Fruit fly (Drosophila melanogaster): ENCODE data around the gene Boh2.

The Boh2 gene

dm6 chr2L:11192691-11193090 is 13.9 kb downstream of the Boh2 start (continued):
- TF ChIP-seq inv (GFP tag; IDR thresholded peaks at IDR 0.05; ENCODE audit: partially characterized antibody) (no peak), Optix (GFP tag; IDR thresholded peaks at IDR 0.05) (peak; percentile 48; the same call in 1 of the 3 replicates), CG6175 (GFP tag; IDR thresholded peaks at IDR 0.05) (no peak), CG10979 (tag; optimal IDR thresholded peaks at IDR 0.05) (peak; percentile 64), fu2 (GFP tag; optimal IDR thresholded peaks at IDR 0.05) (peak; percentile 5), Mad (GFP tag; optimal IDR thresholded peaks at IDR 0.05) (peak; percentile 32), CG2202 (tag; optimal IDR thresholded peaks at IDR 0.05) (peak; percentile 61), run (tag; optimal IDR thresholded peaks at IDR 0.05) (peak; percentile 4), CG4820 (GFP tag; optimal IDR thresholded peaks at IDR 0.05) (peak; percentile 32), odd (GFP tag; optimal IDR thresholded peaks at IDR 0.05) (no peak), insv (GFP tag; optimal IDR thresholded peaks at IDR 0.05) (no peak), CG10209 (GFP tag; optimal IDR thresholded peaks at IDR 0.05) (peak; percentile 51), cwo (GFP tag; optimal IDR thresholded peaks at IDR 0.05) (no peak), ken (GFP tag; IDR thresholded peaks at IDR 0.05) (peak; percentile 63; the same call in 2 of the 3 replicates), fd96Cb (tag; optimal IDR thresholded peaks at IDR 0.05) (peak; percentile 39), CG12155 (GFP tag; optimal IDR thresholded peaks at IDR 0.05) (peak; percentile 37), bsh (GFP tag; optimal IDR thresholded peaks at IDR 0.05) (peak in 1 of 2 experiments; percentile 91), CG2875 (GFP tag; optimal IDR thresholded peaks at IDR 0.05) (peak; percentile 72), Gsc (GFP tag; IDR thresholded peaks at IDR 0.05) (0 out of 2 replicates have a peak, but pooled peaks have one; percentile 20), CG1792 (GFP tag; optimal IDR thresholded peaks at IDR 0.05) (no peak), Taf1 (GFP tag; IDR thresholded peaks at IDR 0.05) (no peak), CG12219 (GFP tag; optimal IDR thresholded peaks at IDR 0.05) (peak; percentile 76), ato (GFP tag; IDR thresholded peaks at IDR 0.05; ENCODE audit: partially characterized antibody) (no peak), gro (GFP tag; optimal IDR thresholded peaks at IDR 0.05) (no peak), Xbp1 (GFP tag; optimal IDR thresholded peaks at IDR 0.05) (peak; percentile 77), Eip74EF (GFP tag; optimal IDR thresholded peaks at IDR 0.05) (peak in 1 of 2 experiments; percentile 47), lbe (GFP tag; optimal IDR thresholded peaks at IDR 0.05) (no peak), CG12104 (GFP tag; optimal IDR thresholded peaks at IDR 0.05) (peak; percentile 19), CG17568 (GFP tag; optimal IDR thresholded peaks at IDR 0.05) (no peak), ems (GFP tag; optimal IDR thresholded peaks at IDR 0.05) (peak; percentile 39), Oaz (GFP tag; IDR thresholded peaks at IDR 0.05) (no peak), mirr (GFP tag; optimal IDR thresholded peaks at IDR 0.05) (no peak), cas (GFP tag; IDR thresholded peaks at IDR 0.05) (no peak), lab (GFP tag; optimal IDR thresholded peaks at IDR 0.05) (no peak), CG12391 (tag; optimal IDR thresholded peaks at IDR 0.05) (peak; percentile 79), CG17328 (GFP tag; IDR thresholded peaks at IDR 0.05) (peak; percentile 78), GATAe (GFP tag; conservative IDR thresholded peaks at IDR 0.05) (no peak), zen (tag; optimal IDR thresholded peaks at IDR 0.05) (peak; percentile 27), vnd (GFP tag; IDR thresholded peaks at IDR 0.05; ENCODE audit: partially characterized antibody) (no peak), Nf-YB (GFP tag; optimal IDR thresholded peaks at IDR 0.05) (peak; percentile 32), fd64A (GFP tag; optimal IDR thresholded peaks at IDR 0.05) (no peak), CG1233 (GFP tag; optimal IDR thresholded peaks at IDR 0.05) (peak; percentile 40), YL-1 (GFP tag; optimal IDR thresholded peaks at IDR 0.05) (no peak), pum (GFP tag; optimal IDR thresholded peaks at IDR 0.05) (peak; percentile 39), Vsx1 (GFP tag; optimal IDR thresholded peaks at IDR 0.05) (peak; percentile 48), Hr51 (GFP tag; optimal IDR thresholded peaks at IDR 0.05) (peak in 1 of 2 experiments; percentile 22), btn (GFP tag; optimal IDR thresholded peaks at IDR 0.05) (peak; percentile 8), NFAT (GFP tag; IDR thresholded peaks at IDR 0.05) (0 out of 2 replicates have a peak, but pooled peaks have one; percentile 41), CG12942 (GFP tag; optimal IDR thresholded peaks at IDR 0.05) (peak; percentile 48), danr (GFP tag; IDR thresholded peaks at IDR 0.05) (no peak)

Data from whole organism, embryonic.